Worm (Caenorhabditis elegans) whole organism, mixed stage, embryonic: Measurements from ENCODE around the gene ddb-1.

Source experiments
- ceh-39 ChIP-seq: fragments of 150-350 bp; optimal IDR thresholded peaks from 2 replicates; lab custom pipeline; 2014; ENCODE audit warnings: missing biosample characterization, missing genetic modification characterization
- elt-1 ChIP-seq: sonication (generic microtip); optimal IDR thresholded peaks from 2 replicates; lab custom pipeline; 2017; ENCODE audit warnings: missing genetic modification characterization, mild to moderate bottlenecking, missing compliant biosample characterization, antibody characterized with exemption, moderate library complexity, borderline replicate concordance; ENCODE audit not compliant: insufficient read depth
- elt-3 ChIP-seq: fragments of 150-350 bp; optimal IDR thresholded peaks from 2 replicates; lab custom pipeline; 2014; ENCODE audit warnings: missing biosample characterization, missing genetic modification characterization
- mep-1 ChIP-seq: fragments of 150-350 bp; optimal IDR thresholded peaks from 2 replicates; lab custom pipeline; 2017; ENCODE audit warnings: missing biosample characterization, missing genetic modification reagents, missing genetic modification characterization, inconsistent platforms
- nhr-237 ChIP-seq: fragments of 150-350 bp; optimal IDR thresholded peaks from 2 replicates; lab custom pipeline; 2014; ENCODE audit warnings: missing biosample characterization, missing genetic modification characterization
- ztf-11 ChIP-seq: fragments of 150-350 bp; optimal IDR thresholded peaks from 2 replicates; lab custom pipeline; 2014; ENCODE audit warnings: missing biosample characterization, missing genetic modification characterization

DNA sequence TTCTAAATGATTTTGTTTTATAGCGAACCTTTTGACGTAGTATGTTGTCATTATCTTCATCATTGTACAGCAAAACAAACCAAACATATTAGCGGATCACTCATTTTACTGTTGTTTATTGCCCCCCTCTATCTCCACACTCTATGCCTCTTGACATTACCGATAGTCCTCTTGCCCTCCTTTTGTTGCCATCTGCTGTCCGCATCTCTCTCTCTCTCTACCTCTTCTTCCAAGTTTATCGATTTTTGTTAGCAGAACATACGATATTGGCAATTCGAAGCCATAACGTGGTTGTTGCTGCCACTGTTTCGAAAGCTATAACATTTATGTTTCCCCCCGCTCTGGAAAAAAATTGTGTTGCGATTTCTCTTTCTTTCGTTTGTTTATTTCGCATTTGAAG, 37.0 kb upstream of the ddb-1 start:
- TF ChIP-seq mep-1 = no peak
- no peak for TF ChIP-seq ztf-11 (tag; lab: Kevin White, UChicago)
- TF ChIP-seq ceh-39 (tag; lab: Kevin White, UChicago) = peak; percentile 35
- TF ChIP-seq nhr-237 (tag; lab: Kevin White, UChicago) = no peak
- TF ChIP-seq elt-1 (tag; lab: Kevin White, UChicago) = no peak
- no peak for TF ChIP-seq elt-3 (tag; lab: Kevin White, UChicago)
